Fruit fly (Drosophila melanogaster): ENCODE data around the gene CG14200.
A peak's percentile ranks its signal among the peaks of the same experiment; 100 is the strongest.

CG14200 gene

DNA sequence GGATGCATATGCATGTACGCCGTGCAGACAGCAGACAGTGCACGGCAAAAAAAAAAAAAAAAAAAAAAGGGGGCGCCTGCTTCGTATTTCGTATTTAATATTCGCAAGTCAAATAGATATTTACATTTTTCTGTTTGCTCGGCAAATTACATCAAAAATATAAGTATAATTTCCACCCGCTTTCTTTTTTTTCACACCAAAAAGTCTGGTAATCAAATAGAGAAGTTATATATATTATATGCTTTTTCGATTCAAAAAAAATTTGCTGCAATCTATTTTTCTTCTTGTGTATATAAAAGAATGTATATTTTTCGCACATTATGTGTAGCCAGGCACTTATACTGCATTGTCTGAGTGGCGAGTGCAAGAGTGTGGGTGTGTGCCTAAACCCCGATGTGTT is 47.0 kb upstream of the CG14200 start (continued):
- no peak for TF ChIP-seq net (GFP tag; optimal IDR thresholded peaks at IDR 0.05)
- TF ChIP-seq Smox (GFP tag; optimal IDR thresholded peaks at IDR 0.05) = no peak
- TF ChIP-seq CG10631 (GFP tag; optimal IDR thresholded peaks at IDR 0.05) = no peak
- TF ChIP-seq vri (GFP tag; optimal IDR thresholded peaks at IDR 0.05) = no peak
- no peak for TF ChIP-seq Ets96B (tag; optimal IDR thresholded peaks at IDR 0.05)
- peak; percentile 2 for TF ChIP-seq achi (GFP tag; optimal IDR thresholded peaks at IDR 0.05)
- no peak for TF ChIP-seq CG34406 (GFP tag; optimal IDR thresholded peaks at IDR 0.05)
- no peak for TF ChIP-seq CG11762 (GFP tag; optimal IDR thresholded peaks at IDR 0.05; ENCODE audit: insufficient read depth)
- TF ChIP-seq pdm3 (GFP tag; optimal IDR thresholded peaks at IDR 0.05) = peak; percentile 20
- no peak for TF ChIP-seq CG6163 (GFP tag; IDR thresholded peaks at IDR 0.05)
- no peak for TF ChIP-seq Gug (GFP tag; IDR thresholded peaks at IDR 0.05)
- no peak for TF ChIP-seq CG9139 (GFP tag; optimal IDR thresholded peaks at IDR 0.05)
- TF ChIP-seq dsx (GFP tag; optimal IDR thresholded peaks at IDR 0.05; ENCODE audit: poor library complexity, severe bottlenecking) = no peak
- no peak for TF ChIP-seq CG6854 (GFP tag; optimal IDR thresholded peaks at IDR 0.05)

- TF ChIP-seq fd59A (GFP tag; optimal IDR thresholded peaks at IDR 0.05) (peak; percentile 10), pdm3 (GFP tag; optimal IDR thresholded peaks at IDR 0.05) (peak; percentile 21), CG32006 (GFP tag; optimal IDR thresholded peaks at IDR 0.05) (peak; percentile 50), achi (GFP tag; optimal IDR thresholded peaks at IDR 0.05) (peak; percentile 22), CG6854 (GFP tag; optimal IDR thresholded peaks at IDR 0.05) (no peak), spab (GFP tag; optimal IDR thresholded peaks at IDR 0.05) (no peak), CG6792 (GFP tag; optimal IDR thresholded peaks at IDR 0.05) (peak; percentile 15), CG6163 (GFP tag; IDR thresholded peaks at IDR 0.05) (0 out of 3 replicates have a peak, but pooled peaks have one; percentile 31), CG10631 (GFP tag; optimal IDR thresholded peaks at IDR 0.05) (peak; percentile 6), CG6808 (GFP tag; optimal IDR thresholded peaks at IDR 0.05) (peak; percentile 22), Ets96B (tag; optimal IDR thresholded peaks at IDR 0.05) (peak; percentile 32), Hr4 (GFP tag; optimal IDR thresholded peaks at IDR 0.05) (no peak), Lpt (GFP tag; optimal IDR thresholded peaks at IDR 0.05) (no peak), ss (GFP tag; optimal IDR thresholded peaks at IDR 0.05) (peak in 1 of 2 experiments; percentile 8), OdsH (GFP tag; optimal IDR thresholded peaks at IDR 0.05) (peak; percentile 43), CG3032 (tag; optimal IDR thresholded peaks at IDR 0.05) (peak; percentile 35), Eip75B (GFP tag; optimal IDR thresholded peaks at IDR 0.05) (no peak), CG3919 (GFP tag; optimal IDR thresholded peaks at IDR 0.05) (peak; percentile 11), eg (GFP tag; IDR thresholded peaks at IDR 0.05) (0 out of 3 replicates have a peak, but pooled peaks have one; percentile 27), CG31627 (GFP tag; optimal IDR thresholded peaks at IDR 0.05) (no peak), esn (GFP tag; optimal IDR thresholded peaks at IDR 0.05) (peak; percentile 14), dsx (GFP tag; optimal IDR thresholded peaks at IDR 0.05; ENCODE audit: poor library complexity, severe bottlenecking) (peak; percentile 2), CG1621 (tag; optimal IDR thresholded peaks at IDR 0.05) (peak; percentile 19), CG10669 (GFP tag; optimal IDR thresholded peaks at IDR 0.05) (peak; percentile 49), Eip78C (GFP tag) (peak; percentile 68), acj6 (GFP tag; optimal IDR thresholded peaks at IDR 0.05) (peak; percentile 31)
Observed at dm6 chrX:19453138-19453537, 42.2 kb upstream of the CG14200 start.

DNA sequence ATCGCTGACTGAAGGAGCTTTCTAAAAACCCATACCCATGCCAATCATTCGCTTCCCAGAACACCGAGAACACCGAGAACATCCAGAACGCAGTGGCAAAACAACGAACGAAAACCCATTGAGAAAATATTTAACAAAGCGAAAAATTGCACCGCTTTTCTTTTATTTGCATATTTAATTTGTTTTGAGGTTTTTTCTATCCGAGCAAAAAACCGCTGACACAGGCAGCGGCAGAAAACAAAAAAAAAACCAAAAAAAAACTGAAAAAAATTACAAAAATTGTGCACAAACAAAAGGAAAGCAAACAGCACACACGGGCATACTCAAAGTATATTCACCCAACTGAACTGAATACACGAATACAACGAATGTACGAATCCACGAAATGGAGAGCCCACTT is 33.7 kb upstream of the CG14200 start:
- TF ChIP-seq Eip78C (GFP tag) = peak; percentile 36
- no peak for TF ChIP-seq CG6276 (GFP tag; optimal IDR thresholded peaks at IDR 0.05)

dm6 chrX:19474763-19475162 is 20.5 kb upstream of the CG14200 start, which contains the start of gene narya:
Gene narya (plus strand): TSS chrX:19475063.
- no peak for TF ChIP-seq acj6 (GFP tag; optimal IDR thresholded peaks at IDR 0.05)

- TF ChIP-seq esn (GFP tag; optimal IDR thresholded peaks at IDR 0.05) (no peak), lz (GFP tag; optimal IDR thresholded peaks at IDR 0.05) (no peak), Ets21C (GFP tag; optimal IDR thresholded peaks at IDR 0.05) (no peak), acj6 (GFP tag; optimal IDR thresholded peaks at IDR 0.05) (no peak), salr (GFP tag; optimal IDR thresholded peaks at IDR 0.05) (no peak), fd85E (GFP tag; optimal IDR thresholded peaks at IDR 0.05) (no peak), CG8119 (GFP tag; IDR thresholded peaks at IDR 0.05) (no peak), CG7368 (GFP tag; optimal IDR thresholded peaks at IDR 0.05) (no peak), Eip93F (GFP tag; optimal IDR thresholded peaks at IDR 0.05) (no peak), CG3032 (tag; optimal IDR thresholded peaks at IDR 0.05) (no peak), Ets96B (tag; optimal IDR thresholded peaks at IDR 0.05) (no peak), Sox15 (GFP tag; optimal IDR thresholded peaks at IDR 0.05) (no peak), CG6808 (GFP tag; optimal IDR thresholded peaks at IDR 0.05) (no peak), CG8632 (GFP tag; optimal IDR thresholded peaks at IDR 0.05) (no peak), CG16779 (tag; optimal IDR thresholded peaks at IDR 0.05) (no peak), dac (GFP tag; optimal IDR thresholded peaks at IDR 0.05) (no peak)
Observed at dm6 chrX:19479134-19479533, 16.2 kb upstream of the CG14200 start, which contains the start of gene CG32533. Gene CG32533 (minus strand): TSS chrX:19479411.

All from whole organism, prepupa.